Fruit fly (Drosophila melanogaster): ENCODE measurements around the gene CG2680.
A peak's percentile ranks its signal among the peaks of the same experiment; 100 is the strongest.

The CG2680 gene

DNA sequence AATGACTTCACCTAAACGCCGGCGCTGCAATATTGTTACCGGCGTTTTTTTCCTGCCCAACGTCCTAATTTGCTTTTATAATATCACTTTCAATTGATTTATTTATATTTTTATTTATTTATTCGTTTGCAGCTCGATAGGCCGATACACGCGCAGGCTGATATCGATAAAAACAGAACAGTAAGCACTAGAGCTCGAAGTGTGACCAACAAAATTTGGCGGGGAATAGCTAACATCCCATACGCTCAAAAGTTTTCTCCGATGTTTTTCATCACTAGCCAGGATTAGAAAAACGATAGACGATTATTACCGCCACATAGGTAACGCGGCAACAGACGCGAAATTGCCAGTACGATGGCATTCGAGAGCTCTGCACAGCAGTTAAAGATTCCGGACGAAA, 6.5 kb upstream of the CG2680 start, which contains the start of the genes CG2685 and CG2694 (continued):
- TF ChIP-seq Med (GFP tag), result peak; percentile 71
- TF ChIP-seq CG11560 (tag; IDR thresholded peaks at IDR 0.05), result peak; percentile 39; the same call in 1 of the 3 replicates
- TF ChIP-seq zen2 (GFP tag; IDR thresholded peaks at IDR 0.05; ENCODE audit: partially characterized antibody), result peak; percentile 45; the same call in 1 of the 3 replicates
- TF ChIP-seq CG16779 (GFP tag; IDR thresholded peaks at IDR 0.05), result no peak
- TF ChIP-seq lbe (GFP tag; optimal IDR thresholded peaks at IDR 0.05), result no peak
- peak; percentile 60; the same call in 1 of the 3 replicates for TF ChIP-seq hb (GFP tag; IDR thresholded peaks at IDR 0.05; ENCODE audit: partially characterized antibody)
- TF ChIP-seq CG3995 (GFP tag; optimal IDR thresholded peaks at IDR 0.05), result peak; percentile 22
- peak; percentile 49; the same call in 1 of the 2 replicates for TF ChIP-seq CG3847 (GFP tag; IDR thresholded peaks at IDR 0.05)
- TF ChIP-seq CG6272 (GFP tag; IDR thresholded peaks at IDR 0.05), result no peak
- TF ChIP-seq Ets97D (GFP tag; optimal IDR thresholded peaks at IDR 0.05), result peak; percentile 34
- no peak for TF ChIP-seq run (tag; optimal IDR thresholded peaks at IDR 0.05)
- no peak for TF ChIP-seq CG11723 (GFP tag; optimal IDR thresholded peaks at IDR 0.05)
- TF ChIP-seq row (GFP tag; IDR thresholded peaks at IDR 0.05), result peak; percentile 65
- no peak for TF ChIP-seq ssp (GFP tag; IDR thresholded peaks at IDR 0.05)
- peak; percentile 85 for TF ChIP-seq CG34224 (GFP tag; IDR thresholded peaks at IDR 0.05; ENCODE audit: partially characterized antibody)
- peak; percentile 72 for TF ChIP-seq hbn (GFP tag; IDR thresholded peaks at IDR 0.05; ENCODE audit: partially characterized antibody)
- peak; percentile 90 for TF ChIP-seq Dref (GFP tag; IDR thresholded peaks at IDR 0.05)
- peak; percentile 18 for TF ChIP-seq CoRest (tag; optimal IDR thresholded peaks at IDR 0.05)
- TF ChIP-seq grn (GFP tag; optimal IDR thresholded peaks at IDR 0.05), result no peak
- TF ChIP-seq knrl (GFP tag; IDR thresholded peaks at IDR 0.05; ENCODE audit: partially characterized antibody), result peak; percentile 65
- peak; percentile 74 for TF ChIP-seq CG10267 (tag; optimal IDR thresholded peaks at IDR 0.05)
- TF ChIP-seq Scr (GFP tag; IDR thresholded peaks at IDR 0.05; ENCODE audit: partially characterized antibody), result peak; percentile 72
- TF ChIP-seq CG12744 (GFP tag; optimal IDR thresholded peaks at IDR 0.05), result no peak
- TF ChIP-seq nerfin-2 (GFP tag; IDR thresholded peaks at IDR 0.05; ENCODE audit: partially characterized antibody), result peak; percentile 58; the same call in 1 of the 2 replicates
- peak; percentile 33 for TF ChIP-seq CG4617 (GFP tag; optimal IDR thresholded peaks at IDR 0.05; ENCODE audit: borderline replicate concordance)
- TF ChIP-seq Doc3 (GFP tag; IDR thresholded peaks at IDR 0.05; ENCODE audit: partially characterized antibody), result peak; percentile 64
- TF ChIP-seq Hr51 (GFP tag; optimal IDR thresholded peaks at IDR 0.05), result no peak
- peak; percentile 82 for TF ChIP-seq CG13287 (GFP tag; IDR thresholded peaks at IDR 0.05; ENCODE audit: partially characterized antibody)
- TF ChIP-seq CG7839 (tag; optimal IDR thresholded peaks at IDR 0.05), result no peak
- TF ChIP-seq HLH4C (GFP tag; IDR thresholded peaks at IDR 0.05; ENCODE audit: partially characterized antibody), result peak; percentile 79
- TF ChIP-seq gfzf (GFP tag; optimal IDR thresholded peaks at IDR 0.05), result peak; percentile 65
- peak; percentile 68; the same call in 2 of the 3 replicates for TF ChIP-seq CG7963 (GFP tag; IDR thresholded peaks at IDR 0.05; ENCODE audit: partially characterized antibody)
- TF ChIP-seq trem (tag; optimal IDR thresholded peaks at IDR 0.05), result peak; percentile 29
- TF ChIP-seq salm (tag; optimal IDR thresholded peaks at IDR 0.05), result no peak
- TF ChIP-seq zen (tag; optimal IDR thresholded peaks at IDR 0.05), result peak; percentile 9
- peak; percentile 7 for TF ChIP-seq CG30403 (GFP tag; optimal IDR thresholded peaks at IDR 0.05)
- peak; percentile 44; the same call in 1 of the 2 replicates for TF ChIP-seq CG42726 (GFP tag; IDR thresholded peaks at IDR 0.05; ENCODE audit: partially characterized antibody)
- no peak for TF ChIP-seq CG7987 (GFP tag; optimal IDR thresholded peaks at IDR 0.05)
- TF ChIP-seq sisA (GFP tag; IDR thresholded peaks at IDR 0.05), result no peak
- peak; percentile 5 for TF ChIP-seq phol (tag; optimal IDR thresholded peaks at IDR 0.05)
- no peak for TF ChIP-seq tx (GFP tag; optimal IDR thresholded peaks at IDR 0.05)
- TF ChIP-seq bbx (GFP tag; IDR thresholded peaks at IDR 0.05; ENCODE audit: partially characterized antibody), result peak; percentile 79
- peak; percentile 57; the same call in 2 of the 3 replicates for TF ChIP-seq mld (GFP tag; IDR thresholded peaks at IDR 0.05; ENCODE audit: partially characterized antibody)
- TF ChIP-seq Myb (GFP tag; optimal IDR thresholded peaks at IDR 0.05), result no peak
- no peak for TF ChIP-seq CG13775 (GFP tag; optimal IDR thresholded peaks at IDR 0.05)
- peak; percentile 68 for TF ChIP-seq ato (GFP tag; IDR thresholded peaks at IDR 0.05; ENCODE audit: partially characterized antibody)
- TF ChIP-seq CG6791 (GFP tag; IDR thresholded peaks at IDR 0.05; ENCODE audit: partially characterized antibody), result peak; percentile 80
- TF ChIP-seq scrt (GFP tag; optimal IDR thresholded peaks at IDR 0.05), result no peak

Data from whole organism, embryonic.